Worm (Caenorhabditis elegans) whole organism, late embryonic: ENCODE data around the gene ttm-2.

Source experiments
- ceh-2 ChIP-seq: sonication (generic microtip); optimal IDR thresholded peaks from 2 replicates; lab custom pipeline; 2016; ENCODE audit warnings: missing genotype, missing genetic modification characterization, missing compliant biosample characterization
- elt-2 ChIP-seq: sonication (generic microtip); optimal IDR thresholded peaks from 2 replicates; lab custom pipeline; 2016; ENCODE audit warnings: missing genetic modification reagents, missing genetic modification characterization, missing compliant biosample characterization
- hlh-8 ChIP-seq: sonication (generic microtip); optimal IDR thresholded peaks from 2 replicates; lab custom pipeline; 2016; ENCODE audit warnings: missing genotype, missing genetic modification characterization, missing compliant biosample characterization
- unc-55 ChIP-seq: sonication (generic microtip); optimal IDR thresholded peaks from 2 replicates; lab custom pipeline; 2017; ENCODE audit warnings: missing biosample characterization, missing genetic modification reagents, missing genetic modification characterization

DNA sequence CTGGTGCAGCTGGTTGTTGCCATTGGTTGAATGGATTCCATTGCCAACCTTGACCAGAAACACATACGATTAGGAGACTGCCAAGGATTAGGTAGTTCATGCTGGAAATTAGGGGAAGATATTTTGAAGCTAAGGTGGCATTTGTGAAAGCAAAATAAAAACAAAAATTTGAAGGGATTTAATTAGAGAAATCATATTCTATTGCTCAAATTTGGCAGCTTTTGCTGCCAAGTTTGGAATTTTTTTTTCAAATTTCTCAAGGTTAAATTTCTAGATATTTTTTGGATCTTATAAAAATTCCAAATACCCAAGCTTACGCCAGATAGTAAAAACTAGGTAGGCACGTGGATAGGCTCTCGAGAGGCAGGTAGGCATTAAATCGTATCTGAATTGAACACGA lies 5.1 kb upstream of the ttm-2 start, which contains the start of gene F26G1.5:
- TF ChIP-seq ceh-2 (tag; lab: Kevin White, UChicago) (no peak), unc-55 (no peak), hlh-8 (tag; lab: Kevin White, UChicago) (no peak), elt-2 (no peak)
